Worm (Caenorhabditis elegans): ENCODE measurements around the gene C50H11.13.

DNA sequence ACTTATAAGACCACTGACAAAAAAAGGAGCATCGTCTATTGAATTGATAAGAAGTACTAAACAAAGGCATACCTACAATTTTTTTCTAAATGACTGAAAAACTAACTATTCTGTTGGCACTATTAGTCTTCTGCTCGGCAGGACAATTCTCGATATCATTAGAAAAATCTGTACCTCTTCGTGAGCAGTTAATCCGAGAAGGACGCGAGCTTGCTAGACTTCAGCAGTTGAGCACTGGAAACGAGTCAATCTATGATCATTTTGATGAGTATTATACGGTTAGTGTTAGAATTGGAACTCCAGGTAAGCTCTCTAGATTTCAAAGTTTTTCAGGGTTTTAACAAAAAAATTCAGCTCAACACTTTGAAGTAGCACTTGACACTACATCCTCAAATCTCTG lies 43.2 kb downstream of the C50H11.13 start, which contains the start of gene asp-7:
- TF ChIP-seq nfya-1 (tag; optimal IDR thresholded peaks at IDR 0.05) (no peak), pqm-1 (tag; optimal IDR thresholded peaks at IDR 0.05) (no peak), ama-1 (optimal IDR thresholded peaks at IDR 0.05) (no peak), C38D4.7 (GFP tag; optimal IDR thresholded peaks at IDR 0.05) (no peak), ceh-24 (tag; optimal IDR thresholded peaks at IDR 0.05) (no peak), pha-4 (tag; optimal IDR thresholded peaks at IDR 0.05) (no peak), C08G9.2 (tag; optimal IDR thresholded peaks at IDR 0.05) (no peak), ceh-9 (tag; optimal IDR thresholded peaks at IDR 0.05) (no peak), npax-4 (tag; optimal IDR thresholded peaks at IDR 0.05) (no peak), tbx-2 (tag; optimal IDR thresholded peaks at IDR 0.05) (no peak), madf-2 (tag; optimal IDR thresholded peaks at IDR 0.05) (no peak), pag-3 (tag; optimal IDR thresholded peaks at IDR 0.05; ENCODE audit: borderline replicate concordance) (no peak), K09A11.1 (tag; optimal IDR thresholded peaks at IDR 0.05; ENCODE audit: insufficient read depth) (no peak), elt-2 (tag; optimal IDR thresholded peaks at IDR 0.05) (no peak)

All from whole organism, late embryonic.